Fruit fly (Drosophila melanogaster) whole organism, embryonic: ENCODE data around the gene CG34138.

Experiments
- B-H2 ChIP-seq: fragments of 200-800 bp; sonication (Bioruptor generic); optimal IDR thresholded peaks from 2 replicates; lab custom pipeline; 2018; ENCODE audit warnings: missing biosample characterization, mild to moderate bottlenecking, missing genetic modification characterization
- Blimp-1 ChIP-seq: fragments of 200-800 bp; sonication (Bioruptor generic); optimal IDR thresholded peaks from 3 replicates; lab custom pipeline; 2018; ENCODE audit warnings: missing biosample characterization, missing genetic modification characterization, mild to moderate bottlenecking, moderate library complexity, missing genetic modification reagents
- CG10543 ChIP-seq: fragments of 200-800 bp; sonication (Bioruptor generic); optimal IDR thresholded peaks from 3 replicates; lab custom pipeline; 2017; ENCODE audit warnings: missing biosample characterization, mild to moderate bottlenecking, missing genetic modification characterization, moderate library complexity
- CG11247 ChIP-seq: fragments of 200-800 bp; sonication (Bioruptor generic); IDR thresholded peaks from 2 replicates; pipeline ENCODE4 v1.3.6; 2022; ENCODE audit warnings: missing biosample characterization, missing genetic modification characterization
- CG12104 ChIP-seq: fragments of 200-800 bp; sonication (Bioruptor generic); optimal IDR thresholded peaks from 3 replicates; lab custom pipeline; 2016; ENCODE audit warnings: missing biosample characterization, missing genetic modification characterization
- CG12155 ChIP-seq: fragments of 200-800 bp; sonication (Bioruptor generic); optimal IDR thresholded peaks from 3 replicates; lab custom pipeline; 2016; ENCODE audit warnings: missing biosample characterization, missing genetic modification characterization
- CG12942 ChIP-seq: fragments of 200-800 bp; sonication (Bioruptor generic); optimal IDR thresholded peaks from 3 replicates; lab custom pipeline; 2016; ENCODE audit warnings: missing biosample characterization, missing genetic modification characterization
- CG13296 ChIP-seq: fragments of 200-800 bp; sonication (Bioruptor generic); optimal IDR thresholded peaks from 3 replicates; lab custom pipeline; 2018; ENCODE audit warnings: missing biosample characterization, mild to moderate bottlenecking, missing genetic modification characterization
- CG14667 ChIP-seq: fragments of 200-800 bp; sonication (Bioruptor generic); IDR thresholded peaks from 2 replicates; pipeline ENCODE4 v1.3.6; 2022; ENCODE audit warnings: missing biosample characterization, missing genetic modification characterization
- CG15269 ChIP-seq: fragments of 200-800 bp; sonication (Bioruptor generic); optimal IDR thresholded peaks from 2 replicates; lab custom pipeline; 2018; ENCODE audit warnings: missing biosample characterization, mild to moderate bottlenecking, missing genetic modification characterization, moderate library complexity
- CG17359 ChIP-seq: fragments of 200-800 bp; sonication (Bioruptor generic); optimal IDR thresholded peaks from 3 replicates; lab custom pipeline; 2018; ENCODE audit warnings: missing biosample characterization, mild to moderate bottlenecking, missing genetic modification characterization, moderate library complexity
- CG30020 ChIP-seq: fragments of 200-800 bp; optimal IDR thresholded peaks from 2 replicates; lab custom pipeline; 2019; ENCODE audit warnings: missing biosample characterization, mild to moderate bottlenecking, missing genetic modification characterization, moderate library complexity
- CG31224 ChIP-seq: fragments of 200-800 bp; sonication (Bioruptor generic); IDR thresholded peaks from 2 replicates; pipeline ENCODE4 v1.3.6; 2022; ENCODE audit warnings: missing biosample characterization, missing genetic modification characterization
- CG31388 ChIP-seq: fragments of 200-800 bp; sonication (Bioruptor generic); optimal IDR thresholded peaks from 2 replicates; lab custom pipeline; 2016; ENCODE audit warnings: missing biosample characterization, missing genetic modification characterization
- CG31441 ChIP-seq: fragments of 200-800 bp; sonication (Bioruptor generic); IDR thresholded peaks from 2 replicates; pipeline ENCODE4 v1.3.6; 2022; ENCODE audit warnings: missing biosample characterization, missing genetic modification characterization
- CG3163 ChIP-seq: fragments of 200-800 bp; sonication (Bioruptor generic); optimal IDR thresholded peaks from 3 replicates; lab custom pipeline; 2016; ENCODE audit warnings: missing biosample characterization, missing genetic modification characterization
- CG3995 ChIP-seq: fragments of 200-800 bp; sonication (Bioruptor generic); optimal IDR thresholded peaks from 3 replicates; lab custom pipeline; 2016; ENCODE audit warnings: missing biosample characterization, missing genetic modification characterization
- CG7745 ChIP-seq: fragments of 200-800 bp; sonication (Bioruptor generic); optimal IDR thresholded peaks from 2 replicates; lab custom pipeline; 2018; ENCODE audit warnings: missing biosample characterization, mild to moderate bottlenecking, missing genetic modification characterization, moderate library complexity
- CG8478 ChIP-seq: fragments of >200 bp; optimal IDR thresholded peaks from 2 replicates; lab custom pipeline; 2018
- CG9437 ChIP-seq: fragments of 200-800 bp; sonication (Bioruptor generic); optimal IDR thresholded peaks from 2 replicates; lab custom pipeline; 2018; ENCODE audit warnings: missing biosample characterization, mild to moderate bottlenecking, missing genetic modification characterization
- CG9876 ChIP-seq: fragments of 200-800 bp; sonication (Bioruptor generic); optimal IDR thresholded peaks from 2 replicates; lab custom pipeline; 2016; ENCODE audit warnings: missing biosample characterization, missing genetic modification characterization
- CkIIα-i1 ChIP-seq: fragments of 200-800 bp; sonication (Bioruptor generic); IDR thresholded peaks from 2 replicates; pipeline ENCODE4 v1.3.6; 2022; ENCODE audit warnings: missing biosample characterization, missing genetic modification characterization
- Dfd ChIP-seq, 2 experiments: fragments of >200 bp; optimal IDR thresholded peaks; 2 replicates each; lab custom pipeline; 2017; ENCODE audit warnings: missing biosample characterization in 2 of 2, missing genetic modification characterization in 2 of 2
- Dip2 ChIP-seq: fragments of 200-800 bp; sonication (Bioruptor generic); IDR thresholded peaks from 2 replicates; pipeline ENCODE4 v1.3.6; 2022; ENCODE audit warnings: missing biosample characterization, missing genetic modification characterization
- E2f2 ChIP-seq: fragments of 200-800 bp; sonication (Bioruptor generic); IDR thresholded peaks from 2 replicates; pipeline ENCODE4 v1.3.6; 2022; ENCODE audit warnings: missing biosample characterization, missing genetic modification characterization
- Elba2 ChIP-seq: fragments of 200-800 bp; sonication (Bioruptor generic); optimal IDR thresholded peaks from 3 replicates; lab custom pipeline; 2016; ENCODE audit warnings: missing biosample characterization, missing genetic modification characterization
- Fer3 ChIP-seq: fragments of 200-800 bp; sonication (Bioruptor generic); optimal IDR thresholded peaks from 2 replicates; lab custom pipeline; 2018; ENCODE audit warnings: missing biosample characterization, mild to moderate bottlenecking, missing genetic modification characterization, moderate library complexity
- GATAe ChIP-seq: fragments of 200-800 bp; sonication (Bioruptor generic); conservative IDR thresholded peaks from 2 replicates; pipeline ENCODE4 v1.3.6; 2022; ENCODE audit warnings: missing biosample characterization, missing genetic modification characterization
- HLH54F ChIP-seq: fragments of 200-800 bp; sonication (Bioruptor generic); optimal IDR thresholded peaks from 3 replicates; lab custom pipeline; 2016; ENCODE audit warnings: missing biosample characterization, missing genetic modification characterization
- Hey ChIP-seq: fragments of 200-800 bp; sonication (Bioruptor generic); optimal IDR thresholded peaks from 3 replicates; lab custom pipeline; 2018; ENCODE audit warnings: missing biosample characterization, mild to moderate bottlenecking, missing genetic modification characterization
- Hmx ChIP-seq: fragments of 200-800 bp; sonication (Bioruptor generic); optimal IDR thresholded peaks from 2 replicates; lab custom pipeline; 2016; ENCODE audit warnings: missing biosample characterization, missing genetic modification characterization
- Hr3 ChIP-seq: fragments of 200-800 bp; sonication (Bioruptor generic); optimal IDR thresholded peaks from 3 replicates; lab custom pipeline; 2016; ENCODE audit warnings: missing biosample characterization, missing genetic modification characterization
- Nf-YB ChIP-seq: fragments of 200-800 bp; sonication (Bioruptor generic); optimal IDR thresholded peaks from 3 replicates; lab custom pipeline; 2019; ENCODE audit warnings: missing biosample characterization, mild to moderate bottlenecking, missing genetic modification characterization, moderate library complexity
- bab2 ChIP-seq: fragments of 200-800 bp; sonication (Bioruptor generic); optimal IDR thresholded peaks from 2 replicates; lab custom pipeline; 2016; ENCODE audit warnings: missing biosample characterization, missing genetic modification characterization
- btn ChIP-seq: fragments of 200-800 bp; sonication (Bioruptor generic); optimal IDR thresholded peaks from 2 replicates; lab custom pipeline; 2016; ENCODE audit warnings: missing biosample characterization, missing genetic modification characterization
- corto ChIP-seq: fragments of 200-800 bp; sonication (Bioruptor generic); optimal IDR thresholded peaks from 2 replicates; lab custom pipeline; 2016; ENCODE audit warnings: missing biosample characterization, mild to moderate bottlenecking, missing genetic modification characterization, moderate library complexity
- dmrt11E ChIP-seq: fragments of 200-800 bp; sonication (Bioruptor generic); optimal IDR thresholded peaks from 3 replicates; lab custom pipeline; 2018; ENCODE audit warnings: missing biosample characterization, mild to moderate bottlenecking, missing genetic modification characterization, moderate library complexity
- en ChIP-seq: fragments of 200-800 bp; sonication (Bioruptor generic); optimal IDR thresholded peaks from 2 replicates; lab custom pipeline; 2016; ENCODE audit warnings: missing biosample characterization, missing genetic modification characterization
- ftz-f1 ChIP-seq: fragments of 200-800 bp; sonication (Bioruptor generic); optimal IDR thresholded peaks from 2 replicates; lab custom pipeline; 2016; ENCODE audit warnings: missing biosample characterization, missing genetic modification characterization
- gfzf ChIP-seq: fragments of 200-800 bp; sonication (Bioruptor generic); optimal IDR thresholded peaks from 2 replicates; lab custom pipeline; 2016; ENCODE audit warnings: missing biosample characterization, mild to moderate bottlenecking, missing genetic modification characterization, moderate library complexity
- grau ChIP-seq: fragments of 200-800 bp; optimal IDR thresholded peaks from 3 replicates; lab custom pipeline; 2019; ENCODE audit warnings: missing biosample characterization, mild to moderate bottlenecking, missing genetic modification characterization, moderate library complexity
- gro ChIP-seq: fragments of 200-800 bp; sonication (Bioruptor generic); optimal IDR thresholded peaks from 2 replicates; lab custom pipeline; 2016; ENCODE audit warnings: missing biosample characterization, missing genetic modification characterization
- lola ChIP-seq, 3 experiments: fragments of >200 bp in 2 of 3; fragments of 200-800 bp in 1 of 3; sonication (Bioruptor generic) in 1 of 3; optimal IDR thresholded peaks; 2 replicates each; lab custom pipeline; 2017 to 2019; ENCODE audit warnings: missing biosample characterization in 3 of 3, missing genetic modification characterization in 3 of 3, mild to moderate bottlenecking in 1 of 3, moderate library complexity in 1 of 3
- org-1 ChIP-seq: fragments of 200-800 bp; sonication (Bioruptor generic); optimal IDR thresholded peaks from 2 replicates; lab custom pipeline; 2017; ENCODE audit warnings: missing biosample characterization, missing genetic modification characterization
- prd ChIP-seq, 3 experiments: fragments of >200 bp in 2 of 3; fragments of 200-800 bp in 1 of 3; sonication (Bioruptor generic) in 1 of 3; optimal IDR thresholded peaks in 2 of 3; IDR thresholded peaks in 1 of 3; 2 replicates in 2 of 3; 3 replicates in 1 of 3; pipeline versions ENCODE4 v1.3.6 to Lab custom; 2017 to 2022; ENCODE audit warnings: missing biosample characterization in 1 of 3, missing genetic modification characterization in 1 of 3
- psq ChIP-seq: fragments of 200-800 bp; sonication (Bioruptor generic); optimal IDR thresholded peaks from 2 replicates; lab custom pipeline; 2017; ENCODE audit warnings: missing biosample characterization, missing genetic modification characterization
- sisA ChIP-seq: fragments of 200-800 bp; sonication (Bioruptor generic); IDR thresholded peaks from 2 replicates; pipeline ENCODE4 v1.3.6; 2022; ENCODE audit warnings: missing biosample characterization, missing genetic modification characterization
- sob ChIP-seq: fragments of 200-800 bp; sonication (Bioruptor generic); IDR thresholded peaks from 2 replicates; pipeline ENCODE4 v1.3.6; 2022; ENCODE audit warnings: missing biosample characterization, missing genetic modification characterization
- tll ChIP-seq, 2 experiments: fragments of 200-800 bp in 1 of 2; fragments of >200 bp in 1 of 2; sonication (Bioruptor generic) in 1 of 2; optimal IDR thresholded peaks; 2 replicates each; lab custom pipeline; 2017 to 2019; ENCODE audit warnings: missing biosample characterization in 2 of 2, missing genetic modification characterization in 2 of 2, mild to moderate bottlenecking in 1 of 2, moderate library complexity in 1 of 2
- trh ChIP-seq: fragments of 200-800 bp; sonication (Bioruptor generic); optimal IDR thresholded peaks from 2 replicates; lab custom pipeline; 2016; ENCODE audit warnings: missing biosample characterization, missing genetic modification characterization
- tup ChIP-seq: fragments of 200-800 bp; sonication (Bioruptor generic); optimal IDR thresholded peaks from 2 replicates; lab custom pipeline; 2016; ENCODE audit warnings: missing biosample characterization, mild to moderate bottlenecking, missing genetic modification characterization, moderate library complexity
- vvl ChIP-seq: fragments of 200-800 bp; sonication (Bioruptor generic); IDR thresholded peaks from 2 replicates; pipeline ENCODE4 v1.3.6; 2022; ENCODE audit warnings: missing biosample characterization, missing genetic modification characterization

The CG34138 gene

DNA sequence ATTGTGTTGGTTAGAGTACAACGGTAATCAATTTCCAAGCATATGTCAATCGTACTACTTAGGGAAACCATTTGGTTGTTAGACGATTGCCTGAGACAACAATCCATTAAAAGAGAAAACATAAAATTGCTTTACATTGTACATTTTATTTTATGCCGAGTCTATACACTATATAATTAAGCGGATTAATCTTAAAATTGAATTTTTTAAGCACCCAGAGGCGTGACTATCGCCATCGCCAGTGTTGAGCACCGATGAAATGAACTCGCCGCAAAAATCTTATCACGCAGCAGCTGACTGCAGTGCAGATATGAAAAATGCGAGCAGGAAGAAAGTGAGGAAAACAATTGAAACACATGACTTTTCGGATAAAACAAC, 8.1 kb downstream of the CG34138 start (continued):
- TF ChIP-seq grau (tag; lab: Kevin White, UChicago) (no peak), Dip2 (GFP tag; lab: Robert Waterston, UW) (no peak), GATAe (GFP tag; lab: Robert Waterston, UW) (no peak), CG9876 (GFP tag; lab: Kevin White, UChicago) (no peak), CG11247 (no peak), HLH54F (no peak), E2f2 (peak; percentile 70), org-1 (GFP tag; lab: Kevin White, UChicago) (no peak), CG12155 (peak; percentile 76), Nf-YB (GFP tag; lab: Kevin White, UChicago) (no peak), CG30020 (tag; lab: Kevin White, UChicago) (no peak), CG12942 (no peak), CG17359 (no peak), vvl (GFP tag; lab: Robert Waterston, UW) (peak; percentile 39; the same call in 1 of the 2 replicates), lola (GFP tag; optimal IDR thresholded peaks at IDR 0.05; lab: Kevin White, UChicago) (no peak), Elba2 (GFP tag; lab: Kevin White, UChicago) (no peak), en (GFP tag; lab: Kevin White, UChicago) (no peak), B-H2 (GFP tag; lab: Kevin White, UChicago) (peak; percentile 8), Hmx (GFP tag; lab: Kevin White, UChicago) (no peak), CkIIα-i1 (GFP tag; lab: Robert Waterston, UW) (no peak), CG31224 (no peak), gfzf (no peak), psq (GFP tag; lab: Kevin White, UChicago) (no peak), dmrt11E (tag; lab: Kevin White, UChicago) (no peak), bab2 (GFP tag; lab: Kevin White, UChicago) (peak; percentile 16), prd (optimal IDR thresholded peaks at IDR 0.05; lab: Kevin White, UChicago) (no peak), prd (GFP tag; IDR thresholded peaks at IDR 0.05; lab: Robert Waterston, UW) (no peak), trh (GFP tag; lab: Kevin White, UChicago) (no peak), sisA (GFP tag; lab: Robert Waterston, UW) (no peak), CG31441 (GFP tag; lab: Robert Waterston, UW) (no peak), CG31388 (GFP tag; lab: Kevin White, UChicago) (no peak), Blimp-1 (no peak), sob (GFP tag; lab: Robert Waterston, UW) (peak; percentile 70), CG12104 (no peak), tll (GFP tag; optimal IDR thresholded peaks at IDR 0.05; lab: Kevin White, UChicago) (no peak), corto (GFP tag; lab: Kevin White, UChicago) (no peak), Dfd (GFP tag; optimal IDR thresholded peaks at IDR 0.05; lab: Kevin White, UChicago) (no peak), CG9437 (peak; percentile 25), CG14667 (GFP tag; lab: Robert Waterston, UW) (no peak), Hey (tag; lab: Kevin White, UChicago) (no peak), Fer3 (peak; percentile 25), CG15269 (tag; lab: Kevin White, UChicago) (no peak), CG8478 (no peak), Hr3 (no peak), ftz-f1 (GFP tag; lab: Kevin White, UChicago) (no peak), CG13296 (no peak), CG3163 (GFP tag; lab: Kevin White, UChicago) (no peak), CG7745 (tag; lab: Kevin White, UChicago) (no peak), CG10543 (GFP tag; lab: Kevin White, UChicago) (no peak), gro (peak; percentile 19), CG3995 (GFP tag; lab: Kevin White, UChicago) (no peak), btn (GFP tag; lab: Kevin White, UChicago) (no peak), tup (no peak)
